Worm (Caenorhabditis elegans): ENCODE data around the gene efl-3.

efl-3 gene

ce11 chrII:8409538-8409937 lies 2.9 kb upstream of the efl-3 start:
- TF ChIP-seq gmeb-2 (tag; optimal IDR thresholded peaks at IDR 0.05) (no peak), pat-9 (tag; optimal IDR thresholded peaks at IDR 0.05) (no peak), elt-4 (tag; optimal IDR thresholded peaks at IDR 0.05) (no peak), pha-4 (tag; optimal IDR thresholded peaks at IDR 0.05) (no peak), hlh-6 (tag; optimal IDR thresholded peaks at IDR 0.05) (no peak), syd-9 (tag; optimal IDR thresholded peaks at IDR 0.05) (no peak), ahr-1 (tag; optimal IDR thresholded peaks at IDR 0.05) (no peak), ceh-48 (tag; optimal IDR thresholded peaks at IDR 0.05) (no peak)

- TF ChIP-seq ceh-6 (GFP tag; optimal IDR thresholded peaks at IDR 0.05): no peak
- TF ChIP-seq elt-4 (tag; optimal IDR thresholded peaks at IDR 0.05): no peak
- TF ChIP-seq eyg-1 (tag; optimal IDR thresholded peaks at IDR 0.05): no peak
- TF ChIP-seq fax-1 (tag; optimal IDR thresholded peaks at IDR 0.05): no peak
- no peak for TF ChIP-seq pqm-1 (tag; optimal IDR thresholded peaks at IDR 0.05)
- no peak for TF ChIP-seq unc-86 (tag; optimal IDR thresholded peaks at IDR 0.05)
- no peak for TF ChIP-seq K09A11.1 (tag; optimal IDR thresholded peaks at IDR 0.05; ENCODE audit: insufficient read depth)
- no peak for TF ChIP-seq C38D4.7 (GFP tag; optimal IDR thresholded peaks at IDR 0.05)
- no peak for TF ChIP-seq pax-1 (tag; optimal IDR thresholded peaks at IDR 0.05)
- TF ChIP-seq ceh-2 (tag; optimal IDR thresholded peaks at IDR 0.05): no peak
- TF ChIP-seq dmd-4 (tag; optimal IDR thresholded peaks at IDR 0.05; ENCODE audit: borderline replicate concordance): no peak
- no peak for TF ChIP-seq rnt-1 (tag; optimal IDR thresholded peaks at IDR 0.05)
- no peak for TF ChIP-seq nhr-232 (tag; optimal IDR thresholded peaks at IDR 0.05)
- no peak for TF ChIP-seq ceh-31 (tag; optimal IDR thresholded peaks at IDR 0.05)
- TF ChIP-seq ceh-45 (GFP tag; IDR thresholded peaks at IDR 0.05): no peak
- TF ChIP-seq C08G9.2 (tag; optimal IDR thresholded peaks at IDR 0.05): no peak
These were observed 1.5 kb upstream of the efl-3 start for ce11 chrII:8411002-8411401.

- no peak for TF ChIP-seq pros-1 (tag; optimal IDR thresholded peaks at IDR 0.05)
- peak; percentile 65 for TF ChIP-seq elt-2 (tag; optimal IDR thresholded peaks at IDR 0.05)
These were observed 464 bp downstream of the efl-3 start for ce11 chrII:8412935-8413334.

- TF ChIP-seq tbx-2 (tag; optimal IDR thresholded peaks at IDR 0.05): peak; percentile 60
- no peak for TF ChIP-seq lim-6 (tag; optimal IDR thresholded peaks at IDR 0.05)
- peak; percentile 1 for TF ChIP-seq unc-55 (GFP tag; optimal IDR thresholded peaks at IDR 0.05)
- TF ChIP-seq eyg-1 (tag; optimal IDR thresholded peaks at IDR 0.05): no peak
- TF ChIP-seq hlh-15 (tag; optimal IDR thresholded peaks at IDR 0.05): no peak
These were observed 2.6 kb downstream of the efl-3 start for ce11 chrII:8415035-8415434.

- TF ChIP-seq hlh-30 (tag; optimal IDR thresholded peaks at IDR 0.05; ENCODE audit: insufficient read depth): no peak
- peak; percentile 1 for TF ChIP-seq elt-2 (tag; optimal IDR thresholded peaks at IDR 0.05)
- TF ChIP-seq sox-2 (GFP tag; IDR thresholded peaks at IDR 0.05): peak; percentile 22; the same call in 1 of the 2 replicates
These were observed 3.1 kb downstream of the efl-3 start for ce11 chrII:8415462-8416037.

- TF ChIP-seq ceh-22 (tag; optimal IDR thresholded peaks at IDR 0.05): no peak
- no peak for TF ChIP-seq odd-2 (tag; optimal IDR thresholded peaks at IDR 0.05)
- TF ChIP-seq lin-11 (tag; optimal IDR thresholded peaks at IDR 0.05): no peak
- peak; percentile 60 for TF ChIP-seq unc-55 (GFP tag; optimal IDR thresholded peaks at IDR 0.05)
- TF ChIP-seq ttx-3 (tag; optimal IDR thresholded peaks at IDR 0.05): no peak
- TF ChIP-seq ceh-34 (tag; optimal IDR thresholded peaks at IDR 0.05): no peak
- no peak for TF ChIP-seq nhr-11 (tag; optimal IDR thresholded peaks at IDR 0.05)
- no peak for TF ChIP-seq sox-2 (GFP tag; IDR thresholded peaks at IDR 0.05)
These were observed 4.7 kb downstream of the efl-3 start, which contains the start of gene fdgt-2 for ce11 chrII:8417059-8417668. Gene fdgt-2, plus strand, starts transcription at chrII:8417618.
